Worm (Caenorhabditis elegans) whole organism, early embryonic: ENCODE measurements around the gene alg-1.

Source experiments
- F13C5.2 ChIP-seq: sonication (generic microtip); optimal IDR thresholded peaks from 2 replicates; lab custom pipeline; 2017; ENCODE audit warnings: mild to moderate bottlenecking, missing genetic modification characterization, inconsistent platforms, missing compliant biosample characterization
- ama-1 ChIP-seq: fragments of 150-350 bp; optimal IDR thresholded peaks from 2 replicates; lab custom pipeline; 2014
- ceh-36 ChIP-seq: sonication (generic microtip); optimal IDR thresholded peaks from 2 replicates; lab custom pipeline; 2016; ENCODE audit warnings: missing genetic modification characterization, inconsistent platforms, missing compliant biosample characterization
- ets-7 ChIP-seq: sonication (generic microtip); optimal IDR thresholded peaks from 2 replicates; lab custom pipeline; 2016; ENCODE audit warnings: missing genotype, missing genetic modification characterization, missing compliant biosample characterization
- hmg-4 ChIP-seq: fragments of 200-800 bp; sonication (Bioruptor generic); optimal IDR thresholded peaks from 2 replicates; lab custom pipeline; 2018; ENCODE audit warnings: mild to moderate bottlenecking, missing genetic modification characterization, missing compliant biosample characterization
- hnd-1 ChIP-seq: sonication (generic microtip); optimal IDR thresholded peaks from 2 replicates; lab custom pipeline; 2016; ENCODE audit warnings: missing genetic modification characterization, missing compliant biosample characterization
- sea-1 ChIP-seq: fragments of 200-800 bp; sonication (Bioruptor generic); conservative IDR thresholded peaks from 2 replicates; pipeline ENCODE4 v1.3.6; 2022; ENCODE audit warnings: missing genetic modification characterization, missing compliant biosample characterization
- tbx-11 ChIP-seq: fragments of 200-800 bp; sonication (Bioruptor generic); IDR thresholded peaks from 2 replicates; pipeline ENCODE4 v1.3.6; 2022; ENCODE audit warnings: missing genetic modification characterization, missing compliant biosample characterization

DNA sequence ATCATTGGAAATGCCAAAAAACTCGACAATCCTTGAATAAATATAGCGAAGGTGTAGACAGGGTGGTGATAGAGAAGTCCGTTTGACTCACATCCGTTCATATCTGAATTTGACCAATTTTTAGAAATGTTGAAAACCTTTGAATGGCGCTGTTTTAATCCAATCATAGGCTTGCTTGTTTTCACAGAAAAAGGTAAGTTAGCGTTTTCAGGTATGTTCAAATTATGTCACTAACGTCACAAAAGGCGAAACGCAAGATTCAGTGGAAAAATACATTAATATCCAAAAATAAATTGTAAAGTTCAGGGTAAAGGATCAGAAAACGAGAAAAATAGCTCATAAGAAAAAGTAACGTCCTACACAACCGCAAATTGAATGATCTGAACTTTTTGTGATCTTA lies 48.9 kb upstream of the alg-1 start, which contains the start of gene sra-38:
- TF ChIP-seq ama-1 (lab: Kevin White, UChicago) (no peak), ets-7 (tag; lab: Kevin White, UChicago) (no peak), hnd-1 (no peak), tbx-11 (no peak), sea-1 (GFP tag; lab: Robert Waterston, UW) (no peak), F13C5.2 (tag; lab: Kevin White, UChicago) (no peak), hmg-4 (GFP tag; lab: Kevin White, UChicago) (no peak), ceh-36 (tag; lab: Kevin White, UChicago) (no peak)
